Worm (Caenorhabditis elegans) whole organism, L3 larva: Measurements from ENCODE around the gene F41E7.2.

Experiments
- ceh-16 ChIP-seq: sonication (generic microtip); optimal IDR thresholded peaks from 2 replicates; lab custom pipeline; 2017; ENCODE audit warnings: missing biosample characterization, missing genetic modification characterization
- ceh-28 ChIP-seq: fragments of 150-350 bp; optimal IDR thresholded peaks from 2 replicates; lab custom pipeline; 2014; ENCODE audit warnings: missing biosample characterization, missing genetic modification reagents, missing genetic modification characterization
- ceh-9 ChIP-seq: sonication (generic microtip); optimal IDR thresholded peaks from 2 replicates; lab custom pipeline; 2018; ENCODE audit warnings: missing biosample characterization, missing genetic modification characterization
- daf-12 ChIP-seq: fragments of 150-350 bp; optimal IDR thresholded peaks from 2 replicates; lab custom pipeline; 2014; ENCODE audit warnings: missing biosample characterization, missing genetic modification reagents, missing genetic modification characterization
- egl-5 ChIP-seq: fragments of 150-350 bp; optimal IDR thresholded peaks from 2 replicates; lab custom pipeline; 2017; ENCODE audit warnings: missing biosample characterization, missing genetic modification reagents, missing genetic modification characterization, inconsistent platforms
- elt-1 ChIP-seq: fragments of 150-350 bp; optimal IDR thresholded peaks from 2 replicates; lab custom pipeline; 2014; ENCODE audit warnings: missing biosample characterization, missing genetic modification characterization
- elt-2 ChIP-seq: sonication (generic microtip); optimal IDR thresholded peaks from 2 replicates; lab custom pipeline; 2016; ENCODE audit warnings: missing genetic modification reagents, mild to moderate bottlenecking, missing genetic modification characterization, missing compliant biosample characterization
- elt-3 ChIP-seq, 3 experiments: fragments of 150-350 bp in 1 of 3; sonication (generic microtip) in 2 of 3; optimal IDR thresholded peaks; 2 replicates in 2 of 3; 4 replicates in 1 of 3; lab custom pipeline; 2014 to 2017; ENCODE audit warnings: missing biosample characterization in 3 of 3, missing genetic modification characterization in 3 of 3
- fkh-10 ChIP-seq: sonication (generic microtip); optimal IDR thresholded peaks from 2 replicates; lab custom pipeline; 2017; ENCODE audit warnings: missing biosample characterization, missing genetic modification reagents, missing genetic modification characterization
- fos-1 ChIP-seq: fragments of 150-350 bp; optimal IDR thresholded peaks from 2 replicates; lab custom pipeline; 2014; ENCODE audit warnings: missing biosample characterization, missing genetic modification characterization
- hmg-11 ChIP-seq: sonication (generic microtip); optimal IDR thresholded peaks from 2 replicates; lab custom pipeline; 2016; ENCODE audit warnings: missing genetic modification characterization, missing compliant biosample characterization
- jun-1 ChIP-seq: fragments of 150-350 bp; optimal IDR thresholded peaks from 2 replicates; lab custom pipeline; 2014; ENCODE audit warnings: missing biosample characterization, missing genetic modification reagents, missing genetic modification characterization
- mdl-1 ChIP-seq: fragments of 150-350 bp; optimal IDR thresholded peaks from 2 replicates; lab custom pipeline; 2014; ENCODE audit warnings: missing biosample characterization, missing genetic modification characterization
- mml-1 ChIP-seq: fragments of 150-350 bp; sonication (generic microtip); optimal IDR thresholded peaks from 3 replicates; lab custom pipeline; 2014; ENCODE audit warnings: missing biosample characterization, missing genetic modification characterization
- nfya-1 ChIP-seq: sonication (generic microtip); optimal IDR thresholded peaks from 2 replicates; lab custom pipeline; 2017; ENCODE audit warnings: missing genetic modification characterization, mild to moderate bottlenecking, missing compliant biosample characterization, antibody characterized with exemption, moderate library complexity; ENCODE audit not compliant: insufficient read depth
- nhr-11 ChIP-seq: fragments of 150-350 bp; optimal IDR thresholded peaks from 2 replicates; lab custom pipeline; 2014; ENCODE audit warnings: missing biosample characterization, missing genetic modification characterization
- nhr-23 ChIP-seq: fragments of 150-350 bp; optimal IDR thresholded peaks from 2 replicates; lab custom pipeline; 2014; ENCODE audit warnings: missing biosample characterization, missing genetic modification reagents, missing genetic modification characterization
- nhr-25 ChIP-seq: sonication (generic microtip); optimal IDR thresholded peaks from 2 replicates; lab custom pipeline; 2017; ENCODE audit warnings: missing biosample characterization, missing genetic modification characterization
- nhr-43 ChIP-seq: sonication (generic microtip); optimal IDR thresholded peaks from 2 replicates; lab custom pipeline; 2016; ENCODE audit warnings: mild to moderate bottlenecking, missing genetic modification characterization, missing compliant biosample characterization; ENCODE audit not compliant: poor library complexity, severe bottlenecking
- nhr-67 ChIP-seq: fragments of 150-350 bp; optimal IDR thresholded peaks from 2 replicates; lab custom pipeline; 2014; ENCODE audit warnings: missing biosample characterization, missing genetic modification characterization
- pqm-1 ChIP-seq: fragments of 150-350 bp; optimal IDR thresholded peaks from 2 replicates; lab custom pipeline; 2017; ENCODE audit warnings: missing biosample characterization, missing genetic modification characterization, inconsistent platforms
- sea-2 ChIP-seq: fragments of 150-350 bp; sonication (generic microtip); optimal IDR thresholded peaks from 4 replicates; lab custom pipeline; 2014; ENCODE audit warnings: missing biosample characterization, missing genetic modification reagents, missing genetic modification characterization
- snpc-4 ChIP-seq: fragments of 150-350 bp; optimal IDR thresholded peaks from 2 replicates; lab custom pipeline; 2014; ENCODE audit warnings: missing biosample characterization, missing genetic modification characterization
- unc-39 ChIP-seq: sonication (generic microtip); optimal IDR thresholded peaks from 4 replicates; lab custom pipeline; 2017; ENCODE audit warnings: missing biosample characterization, missing genetic modification characterization
- zag-1 ChIP-seq: fragments of 150-350 bp; optimal IDR thresholded peaks from 2 replicates; lab custom pipeline; 2014; ENCODE audit warnings: missing biosample characterization, missing genetic modification characterization
- ztf-11 ChIP-seq: fragments of 150-350 bp; optimal IDR thresholded peaks from 2 replicates; lab custom pipeline; 2014; ENCODE audit warnings: missing biosample characterization, missing genetic modification characterization

The F41E7.2 gene

DNA sequence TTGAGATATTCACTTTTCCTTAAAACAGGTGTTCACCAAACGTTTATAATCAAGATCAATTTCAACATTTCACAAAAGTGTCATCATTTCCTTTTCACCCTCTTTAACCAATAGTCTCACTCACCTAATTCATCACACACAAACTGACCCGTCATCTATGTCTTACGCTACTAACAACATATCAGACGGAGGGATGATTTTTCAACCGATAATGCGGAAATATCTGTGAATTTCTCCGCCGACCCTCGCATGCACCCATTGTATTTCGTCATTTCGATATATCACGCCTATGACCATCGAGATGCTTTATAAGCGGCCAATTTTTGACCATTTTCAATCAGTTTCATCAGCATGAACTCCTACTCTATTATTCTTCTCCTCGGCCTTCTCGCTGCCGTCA is 30.7 kb downstream of the F41E7.2 start, which contains the start of gene fipr-21:
Gene fipr-21 (plus strand): TSS at position 352 of the 400 bp plus-strand sequence.
- no peak for TF ChIP-seq mml-1 (tag; lab: Kevin White, UChicago)
- peak; percentile 81 for TF ChIP-seq nhr-25 (tag; lab: Kevin White, UChicago)
- TF ChIP-seq nhr-23: peak; percentile 81
- peak; percentile 26 for TF ChIP-seq ceh-28 (tag; lab: Kevin White, UChicago)
- peak; percentile 32 for TF ChIP-seq nhr-43 (tag; lab: Kevin White, UChicago)
- TF ChIP-seq snpc-4 (tag; lab: Kevin White, UChicago): no peak
- TF ChIP-seq elt-1 (tag; lab: Kevin White, UChicago): peak; percentile 83

DNA sequence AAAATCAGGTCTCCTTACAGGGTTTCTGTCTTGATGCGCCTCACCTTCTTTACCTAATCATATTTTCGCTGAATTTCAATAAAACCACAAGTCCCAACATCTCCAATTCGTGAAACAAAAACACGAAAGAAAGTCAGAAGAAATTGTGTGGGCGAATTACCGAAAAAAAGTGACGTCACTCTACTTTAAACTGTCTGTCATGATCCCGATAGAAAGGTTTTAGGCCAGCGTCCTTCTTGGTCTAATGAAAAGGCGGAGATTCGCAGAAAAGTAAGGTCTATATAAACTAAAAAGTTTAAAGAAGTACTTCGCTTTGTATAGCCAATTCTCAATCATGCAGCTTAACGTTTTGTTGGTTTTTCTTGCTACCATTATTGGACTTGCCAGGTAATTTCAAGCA is 32.8 kb downstream of the F41E7.2 start, which contains the start of gene cnc-8:
Gene cnc-8 (plus strand): TSS at position 307 of the 400 bp plus-strand sequence.
- TF ChIP-seq nhr-67 (tag; lab: Kevin White, UChicago) (no peak), nhr-23 (peak; percentile 69), nhr-43 (tag; lab: Kevin White, UChicago) (peak; percentile 6), elt-3 (tag; optimal IDR thresholded peaks at IDR 0.05; lab: Kevin White, UChicago) (no peak), nhr-25 (tag; lab: Kevin White, UChicago) (peak; percentile 56)

DNA sequence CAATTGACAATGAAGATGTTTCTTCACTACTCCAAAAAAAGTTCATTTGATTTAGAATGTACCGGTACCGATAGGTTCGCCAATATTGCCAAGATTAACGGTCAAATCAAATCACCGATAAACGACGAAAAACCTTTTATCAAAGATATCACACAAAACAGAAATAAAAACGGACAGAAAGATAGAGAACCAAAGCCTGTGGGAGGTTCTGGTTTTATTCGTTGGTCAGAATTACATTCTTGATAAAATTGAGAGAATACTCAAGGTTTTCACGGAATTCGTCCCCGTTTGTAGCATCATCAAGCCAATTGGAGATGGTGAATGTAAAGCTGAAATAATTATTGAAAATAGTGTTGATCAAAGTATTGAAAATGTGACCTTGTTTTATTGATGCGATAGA is 33.4 kb downstream of the F41E7.2 start:
- TF ChIP-seq elt-3 (tag; optimal IDR thresholded peaks at IDR 0.05; lab: Kevin White, UChicago) (peak in 1 of 3 experiments; percentile 1), fkh-10 (GFP tag; lab: Kevin White, UChicago) (no peak), mml-1 (tag; lab: Kevin White, UChicago) (no peak), nhr-25 (tag; lab: Kevin White, UChicago) (peak; percentile 65), elt-2 (tag; lab: Kevin White, UChicago) (no peak), hmg-11 (no peak), daf-12 (tag; lab: Kevin White, UChicago) (no peak)
- TF ChIP-seq, all 47 proteins: peak for 2

DNA sequence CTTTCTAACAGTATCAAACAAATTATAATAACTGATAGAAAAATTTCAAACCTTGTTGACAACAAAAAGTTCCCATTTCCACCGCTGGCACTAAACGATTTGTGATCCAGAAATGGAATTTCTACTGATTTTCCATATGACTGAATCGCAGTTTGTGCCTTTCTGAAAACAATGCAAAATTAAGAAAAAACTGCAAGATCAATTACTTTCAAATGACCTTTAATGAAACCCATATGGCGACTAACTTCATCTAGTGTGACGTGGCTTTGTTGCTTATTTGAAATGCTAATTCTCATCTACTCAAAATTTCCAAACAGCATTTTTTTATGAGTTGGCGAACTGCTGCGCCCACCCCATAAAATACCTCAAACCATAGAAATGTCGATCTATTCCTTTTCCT is 34.0 kb downstream of the F41E7.2 start, which contains the start of gene F41E7.7:
Gene F41E7.7 (plus strand): TSS at position 301 of the 400 bp plus-strand sequence.
- TF ChIP-seq ztf-11 (tag; lab: Kevin White, UChicago): no peak
- TF ChIP-seq daf-12 (tag; lab: Kevin White, UChicago): no peak

DNA sequence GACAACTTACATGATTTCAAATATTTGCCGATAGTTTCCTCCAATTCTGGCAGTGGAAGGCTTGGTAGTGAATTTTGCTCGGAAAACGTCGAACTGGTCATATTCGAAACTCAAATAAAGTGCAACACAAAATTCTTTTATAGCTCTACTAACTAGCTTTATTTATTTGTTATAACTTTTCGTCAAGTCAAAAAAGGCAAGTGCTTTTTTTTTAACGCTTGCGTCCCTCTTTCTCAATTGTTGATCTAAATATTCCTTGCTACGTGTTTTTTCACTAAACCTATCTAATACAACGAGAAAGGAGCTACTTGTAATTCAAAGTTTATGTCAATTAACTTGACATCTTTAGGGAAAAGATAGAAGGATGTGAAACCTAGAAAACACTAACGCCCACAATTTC is 36.9 kb downstream of the F41E7.2 start, which contains the start of gene F41E7.6:
Gene F41E7.6 (minus strand): TSS at position 101 of the 400 bp plus-strand sequence.
- TF ChIP-seq sea-2 (GFP tag; lab: Kevin White, UChicago) (no peak), pqm-1 (tag; lab: Kevin White, UChicago) (no peak), mml-1 (tag; lab: Kevin White, UChicago) (no peak), egl-5 (tag; lab: Kevin White, UChicago) (no peak), nfya-1 (tag; lab: Kevin White, UChicago) (no peak)
- TF ChIP-seq, all 47 proteins: peak for 0

DNA sequence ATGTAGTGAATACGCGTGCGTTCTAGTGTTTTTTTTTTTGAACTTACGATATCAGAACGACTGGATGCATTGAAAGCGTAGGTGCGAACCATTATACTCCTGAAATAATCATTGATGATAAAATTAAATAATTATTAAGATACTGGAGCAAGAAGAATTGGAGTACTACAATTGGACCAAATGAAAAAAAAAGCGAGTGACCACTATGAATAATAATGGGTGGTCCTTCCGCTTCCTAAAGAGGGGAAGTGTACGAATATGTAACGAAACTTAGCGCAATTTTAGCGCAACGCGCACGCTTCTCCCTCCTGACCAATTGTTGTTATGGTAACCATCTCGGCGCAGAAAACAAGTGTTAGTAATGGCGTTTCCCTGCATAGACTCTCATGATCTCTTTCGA is 42.4 kb downstream of the F41E7.2 start, which contains the start of gene F41E7.9:
Gene F41E7.9 (minus strand): TSS at position 101 of the 400 bp plus-strand sequence.
- no peak for TF ChIP-seq ceh-9
- no peak for TF ChIP-seq mml-1 (tag; lab: Kevin White, UChicago)
- TF ChIP-seq nhr-11 (tag; lab: Kevin White, UChicago): no peak
- no peak for TF ChIP-seq ceh-16 (tag; lab: Kevin White, UChicago)

DNA sequence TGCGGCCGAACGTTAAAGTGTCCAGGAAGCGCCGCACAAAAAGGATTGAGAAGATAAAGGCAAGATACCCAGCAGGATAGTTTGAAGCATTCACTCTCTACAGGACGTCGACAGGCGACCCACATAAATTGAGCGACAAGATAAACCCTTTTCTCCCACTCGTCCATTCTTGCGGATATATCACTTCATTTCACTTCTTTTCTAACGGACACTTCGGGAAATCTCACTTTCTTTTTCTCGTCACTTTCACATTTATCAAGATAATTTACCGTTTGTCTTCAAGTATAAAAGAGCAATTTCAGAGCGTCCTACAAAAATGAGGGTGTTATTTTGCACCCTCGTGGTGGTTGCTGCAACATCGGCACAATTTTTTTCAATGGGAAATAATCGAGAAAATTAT is 44.1 kb downstream of the F41E7.2 start, which contains the start of gene R07E3.6:
Gene R07E3.6 (plus strand): TSS at position 158 of the 400 bp plus-strand sequence.
- TF ChIP-seq nhr-43 (tag; lab: Kevin White, UChicago): peak; percentile 31
- TF ChIP-seq ceh-28 (tag; lab: Kevin White, UChicago): no peak
- TF ChIP-seq nhr-23: peak; percentile 56

DNA sequence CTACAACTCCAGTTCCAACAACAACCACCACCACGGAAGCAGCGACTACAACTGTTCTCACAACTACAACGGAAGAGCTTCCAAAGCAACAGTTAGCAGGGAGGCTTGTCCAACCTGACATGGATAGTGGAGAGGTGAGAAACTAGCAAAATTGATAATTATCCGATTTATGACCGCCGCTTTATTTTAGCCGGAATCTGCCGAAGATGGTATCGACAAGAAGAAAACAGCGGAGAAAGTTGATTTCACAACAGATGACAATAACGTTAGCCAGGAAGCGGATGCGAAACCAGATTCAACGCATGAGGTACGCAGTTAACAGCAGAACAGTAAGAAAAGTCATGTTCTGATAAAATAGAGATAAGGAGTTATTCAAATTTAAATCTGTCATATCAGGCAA is 44.9 kb downstream of the F41E7.2 start:
- no peak for TF ChIP-seq elt-3 (tag; optimal IDR thresholded peaks at IDR 0.05; lab: Kevin White, UChicago)
- no peak for TF ChIP-seq nhr-23
- TF ChIP-seq fos-1 (tag; lab: Kevin White, UChicago): no peak
- TF ChIP-seq elt-1 (tag; lab: Kevin White, UChicago): no peak
- TF ChIP-seq ceh-16 (tag; lab: Kevin White, UChicago): no peak
- TF ChIP-seq snpc-4 (tag; lab: Kevin White, UChicago): no peak
- TF ChIP-seq unc-39: no peak
- TF ChIP-seq egl-5 (tag; lab: Kevin White, UChicago): no peak
- no peak for TF ChIP-seq zag-1
- TF ChIP-seq pqm-1 (tag; lab: Kevin White, UChicago): no peak
- TF ChIP-seq jun-1 (tag; lab: Kevin White, UChicago): no peak
- no peak for TF ChIP-seq mdl-1 (tag; lab: Kevin White, UChicago)
